Worm (Caenorhabditis elegans): ENCODE data around the gene R53.8.

- TF ChIP-seq ama-1 (optimal IDR thresholded peaks at IDR 0.05) = no peak
- TF ChIP-seq hmg-4 (GFP tag; optimal IDR thresholded peaks at IDR 0.05) = no peak
- TF ChIP-seq sea-1 (GFP tag; conservative IDR thresholded peaks at IDR 0.05) = no peak
- no peak for TF ChIP-seq hnd-1 (tag; optimal IDR thresholded peaks at IDR 0.05)
- no peak for TF ChIP-seq tbx-37 (GFP tag; conservative IDR thresholded peaks at IDR 0.05)
- no peak for TF ChIP-seq ceh-13 (GFP tag; optimal IDR thresholded peaks at IDR 0.05)
- TF ChIP-seq ets-7 (tag; optimal IDR thresholded peaks at IDR 0.05) = no peak
Measured at ce11 chrII:9937611-9938010, 38.9 kb upstream of the R53.8 start.
